Worm (Caenorhabditis elegans) whole organism, early embryonic: Measurements from ENCODE around the gene ham-1.
"Not testable (repeated sequence)": the region's sequence is repeated elsewhere in the genome, so short reads cannot be mapped to it uniquely, and the experiment has no call there.

Experiments used
- B0310.2 ChIP-seq: sonication (generic microtip); optimal IDR thresholded peaks from 2 replicates; lab custom pipeline; 2016; ENCODE audit warnings: mild to moderate bottlenecking, missing genetic modification characterization, missing compliant biosample characterization
- F13C5.2 ChIP-seq: sonication (generic microtip); optimal IDR thresholded peaks from 2 replicates; lab custom pipeline; 2017; ENCODE audit warnings: mild to moderate bottlenecking, missing genetic modification characterization, inconsistent platforms, missing compliant biosample characterization
- aly-1 ChIP-seq: sonication (generic microtip); optimal IDR thresholded peaks from 2 replicates; lab custom pipeline; 2016; ENCODE audit warnings: missing genetic modification characterization, missing compliant biosample characterization
- ama-1 ChIP-seq: fragments of 150-350 bp; optimal IDR thresholded peaks from 2 replicates; lab custom pipeline; 2014
- ceh-13 ChIP-seq: fragments of 200-800 bp; sonication (Bioruptor generic); optimal IDR thresholded peaks from 2 replicates; lab custom pipeline; 2018; ENCODE audit warnings: mild to moderate bottlenecking, missing genetic modification characterization, missing compliant biosample characterization
- ceh-36 ChIP-seq: sonication (generic microtip); optimal IDR thresholded peaks from 2 replicates; lab custom pipeline; 2016; ENCODE audit warnings: missing genetic modification characterization, inconsistent platforms, missing compliant biosample characterization
- ets-7 ChIP-seq: sonication (generic microtip); optimal IDR thresholded peaks from 2 replicates; lab custom pipeline; 2016; ENCODE audit warnings: missing genotype, missing genetic modification characterization, missing compliant biosample characterization
- flt-1 ChIP-seq: fragments of 200-800 bp; sonication (Bioruptor generic); IDR thresholded peaks from 2 replicates; pipeline ENCODE4 v1.3.6; 2022; ENCODE audit warnings: missing genetic modification characterization, missing compliant biosample characterization
- hmbx-1 ChIP-seq: sonication (generic microtip); optimal IDR thresholded peaks from 2 replicates; lab custom pipeline; 2016; ENCODE audit warnings: mild to moderate bottlenecking, missing genetic modification characterization, missing compliant biosample characterization
- hmg-4 ChIP-seq: fragments of 200-800 bp; sonication (Bioruptor generic); optimal IDR thresholded peaks from 2 replicates; lab custom pipeline; 2018; ENCODE audit warnings: mild to moderate bottlenecking, missing genetic modification characterization, missing compliant biosample characterization
- hnd-1 ChIP-seq: sonication (generic microtip); optimal IDR thresholded peaks from 2 replicates; lab custom pipeline; 2016; ENCODE audit warnings: missing genetic modification characterization, missing compliant biosample characterization
- pes-1 ChIP-seq: fragments of 200-800 bp; sonication (Bioruptor generic); IDR thresholded peaks from 2 replicates; pipeline ENCODE4 v1.3.6; 2022; ENCODE audit warnings: missing genetic modification reagents, missing genetic modification characterization, missing compliant biosample characterization
- scrt-1 ChIP-seq: fragments of 200-800 bp; sonication (Bioruptor generic); IDR thresholded peaks from 2 replicates; pipeline ENCODE4 v1.3.6; 2022; ENCODE audit warnings: missing genetic modification characterization, missing compliant biosample characterization
- sea-1 ChIP-seq: fragments of 200-800 bp; sonication (Bioruptor generic); conservative IDR thresholded peaks from 2 replicates; pipeline ENCODE4 v1.3.6; 2022; ENCODE audit warnings: missing genetic modification characterization, missing compliant biosample characterization
- tbx-11 ChIP-seq: fragments of 200-800 bp; sonication (Bioruptor generic); IDR thresholded peaks from 2 replicates; pipeline ENCODE4 v1.3.6; 2022; ENCODE audit warnings: missing genetic modification characterization, missing compliant biosample characterization
- tbx-37 ChIP-seq: fragments of 200-800 bp; sonication (Bioruptor generic); conservative IDR thresholded peaks from 2 replicates; pipeline ENCODE4 v1.3.6; 2022; ENCODE audit warnings: missing genetic modification reagents, missing genetic modification characterization, missing compliant biosample characterization
- tra-4 ChIP-seq: sonication (generic microtip); optimal IDR thresholded peaks from 2 replicates; lab custom pipeline; 2017; ENCODE audit warnings: missing genetic modification characterization, missing compliant biosample characterization

The ham-1 gene

DNA sequence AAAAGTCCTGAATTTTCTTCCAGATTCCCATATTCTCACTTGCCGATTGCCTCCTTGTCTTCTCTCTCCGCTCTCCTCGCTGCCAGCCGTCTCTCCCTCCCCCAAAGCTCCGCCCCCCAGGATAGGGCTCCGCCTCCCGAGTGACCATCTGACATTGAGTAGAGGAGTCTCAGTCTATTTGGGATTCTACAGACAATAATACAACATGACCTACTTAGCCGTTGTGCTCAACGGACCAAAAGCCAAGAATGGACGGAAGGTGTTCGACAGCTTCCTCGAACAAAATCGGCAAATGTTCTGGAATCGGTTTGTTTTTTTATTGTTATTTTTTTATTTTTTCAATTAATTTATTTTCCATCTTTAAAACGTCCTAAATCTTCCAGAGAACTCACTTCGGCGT, at the start of gene ham-1:
Gene ham-1 (plus strand): TSS at position 173 of the 400 bp plus-strand sequence.
- TF ChIP-seq hmg-4, result no peak
- no peak for TF ChIP-seq ceh-36 (tag; lab: Kevin White, UChicago)
- TF ChIP-seq B0310.2 (tag; lab: Kevin White, UChicago), result no peak
- TF ChIP-seq tbx-37 (GFP tag; lab: Robert Waterston, UW), result no peak
- no peak for TF ChIP-seq sea-1
- no peak for TF ChIP-seq flt-1 (GFP tag; lab: Robert Waterston, UW)
- TF ChIP-seq ceh-13, result no peak

DNA sequence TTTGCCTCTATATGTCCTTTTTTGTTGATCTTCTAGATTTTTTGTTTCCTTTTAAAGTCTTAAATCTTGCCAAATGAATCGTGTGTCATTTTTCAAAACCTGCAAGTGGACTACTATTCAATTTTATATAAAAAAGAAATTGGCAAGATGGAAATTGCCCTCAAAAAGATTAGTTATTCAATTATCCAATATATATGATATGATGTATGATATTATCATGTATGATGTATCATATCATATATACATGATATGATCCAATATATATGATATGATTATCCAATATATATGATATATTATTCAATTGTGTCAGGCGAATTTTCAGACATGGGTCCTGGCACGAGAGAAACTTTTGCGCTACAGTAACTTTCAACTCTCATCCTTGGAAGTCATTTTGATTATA, 46.8 kb upstream of the ham-1 start, which contains the start of gene sru-20:
Gene sru-20 (plus strand): TSS at position 301 of the 400 bp plus-strand sequence.
- TF ChIP-seq tra-4, result no peak
- TF ChIP-seq B0310.2 (tag; lab: Kevin White, UChicago), result no peak
- no peak for TF ChIP-seq F13C5.2 (tag; lab: Kevin White, UChicago)
- TF ChIP-seq hmg-4, result no peak
- TF ChIP-seq ceh-36 (tag; lab: Kevin White, UChicago), result no peak
- no peak for TF ChIP-seq hmbx-1 (tag; lab: Kevin White, UChicago)
- TF ChIP-seq scrt-1 (GFP tag; lab: Robert Waterston, UW), result no peak

DNA sequence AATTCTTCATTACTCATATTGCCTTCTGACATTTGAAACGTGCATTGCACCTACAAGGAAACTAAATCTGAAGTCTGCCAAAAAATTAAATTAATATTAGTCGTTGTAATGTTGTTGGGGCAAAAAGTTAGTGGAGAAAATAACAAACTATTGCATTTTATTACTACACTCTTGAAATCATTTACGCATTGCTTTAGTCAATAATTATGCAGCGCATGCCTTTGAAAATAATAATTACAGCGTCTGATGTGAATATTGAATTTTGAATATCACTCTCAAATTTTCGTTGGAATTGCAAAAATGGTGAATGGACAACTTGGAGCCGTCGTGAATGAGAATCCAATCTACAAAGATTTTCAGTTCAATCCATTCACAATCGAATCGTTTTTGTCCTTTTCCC, 43.7 kb upstream of the ham-1 start, which contains the start of gene sru-19:
Gene sru-19 (plus strand): TSS at position 301 of the 400 bp plus-strand sequence.
- TF ChIP-seq sea-1, result no peak

DNA sequence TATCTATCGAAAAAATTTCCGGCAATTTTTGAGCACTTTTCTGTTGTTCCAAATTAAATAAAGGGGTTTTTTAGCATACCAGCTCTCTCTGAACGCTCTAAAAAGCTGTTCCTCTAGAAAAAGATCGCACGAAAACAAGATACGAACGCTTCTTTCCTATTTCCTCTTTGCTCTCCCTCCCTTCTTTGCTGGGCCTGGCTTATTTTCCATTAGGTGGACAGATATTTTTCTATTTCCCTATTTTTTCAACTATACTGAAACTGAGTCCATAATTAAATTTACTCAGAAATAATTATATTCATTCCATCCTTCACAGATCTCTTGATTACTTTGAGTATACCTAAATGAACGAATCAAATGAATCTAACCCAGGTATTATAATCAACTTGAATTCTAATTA, 40.0 kb upstream of the ham-1 start, which contains the start of gene sru-18:
Gene sru-18 (plus strand): TSS at position 301 of the 400 bp plus-strand sequence.
- TF ChIP-seq F13C5.2 (tag; lab: Kevin White, UChicago) (no peak), tbx-11 (no peak), ceh-36 (tag; lab: Kevin White, UChicago) (no peak), tra-4 (no peak), B0310.2 (tag; lab: Kevin White, UChicago) (no peak)

DNA sequence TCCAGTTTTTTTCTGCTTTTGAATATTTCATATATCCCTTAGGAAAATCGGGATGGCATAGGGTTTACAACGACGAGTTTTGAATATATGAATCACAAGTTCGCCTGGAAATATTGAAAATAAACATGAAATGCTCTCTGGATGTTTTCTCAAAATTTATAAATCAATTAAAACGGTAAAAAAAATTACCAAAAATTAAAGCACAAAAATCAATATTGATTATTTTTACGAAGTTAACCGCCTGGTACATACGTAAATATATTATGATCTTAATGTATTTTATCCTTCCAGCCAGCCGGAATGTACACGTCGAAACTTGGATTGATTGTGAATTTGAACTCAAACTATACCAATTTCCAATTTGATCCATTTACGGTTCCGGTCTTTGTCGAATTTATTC, 36.6 kb upstream of the ham-1 start, which contains the start of gene sru-17:
Gene sru-17 (plus strand): TSS at position 301 of the 400 bp plus-strand sequence.
- not testable (repeated sequence) for TF ChIP-seq ceh-13; B0310.2 (tag; lab: Kevin White, UChicago); flt-1 (GFP tag; lab: Robert Waterston, UW)

DNA sequence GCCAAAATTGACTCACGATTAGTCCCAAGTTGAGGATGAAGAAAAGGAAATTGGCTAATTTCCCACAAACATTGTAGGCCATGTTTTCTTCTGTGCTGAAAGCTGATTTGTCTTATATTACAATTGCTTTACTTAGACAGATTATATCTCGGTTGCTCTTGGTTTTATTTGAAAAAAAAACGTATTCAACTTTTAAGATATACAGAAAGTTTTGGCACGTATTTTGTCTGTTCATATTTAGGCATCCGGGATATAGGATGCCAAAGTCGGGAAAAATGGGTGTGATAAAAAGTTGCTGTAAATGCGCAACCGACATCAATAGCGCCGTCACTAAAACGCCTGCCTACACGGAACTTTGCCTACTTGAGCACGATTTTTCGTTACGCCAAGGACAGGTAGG, 21.8 kb upstream of the ham-1 start, which contains the start of gene tsp-4:
Gene tsp-4 (minus strand): TSS at position 101 of the 400 bp plus-strand sequence.
- TF ChIP-seq hmg-4 (no peak), scrt-1 (GFP tag; lab: Robert Waterston, UW) (no peak), pes-1 (GFP tag; lab: Robert Waterston, UW) (no peak), B0310.2 (tag; lab: Kevin White, UChicago) (no peak), sea-1 (no peak), tbx-11 (no peak), flt-1 (GFP tag; lab: Robert Waterston, UW) (no peak), tra-4 (no peak), tbx-37 (GFP tag; lab: Robert Waterston, UW) (no peak), ets-7 (tag; lab: Kevin White, UChicago) (no peak), hmbx-1 (tag; lab: Kevin White, UChicago) (no peak), ceh-36 (tag; lab: Kevin White, UChicago) (no peak)

DNA sequence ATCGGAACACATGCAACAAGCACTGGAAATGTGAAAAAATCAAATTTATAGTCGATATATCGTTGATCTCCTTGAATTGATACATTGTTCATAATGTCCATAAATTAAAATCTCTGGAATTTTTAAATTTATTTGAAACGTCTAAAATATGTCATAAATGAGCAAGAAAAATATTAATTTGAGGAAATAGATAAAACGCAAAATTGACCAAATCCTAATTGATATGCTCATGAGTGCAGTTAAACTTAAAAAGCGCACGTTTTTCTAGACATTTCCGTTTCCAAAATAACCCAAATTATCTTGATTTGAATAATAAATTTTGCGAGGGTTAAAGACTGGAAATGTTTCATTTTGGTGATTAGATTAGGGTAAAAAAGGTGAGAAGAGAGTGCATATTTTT, 19.5 kb upstream of the ham-1 start, which contains the start of gene sru-13:
Gene sru-13 (minus strand): TSS at position 101 of the 400 bp plus-strand sequence.
- TF ChIP-seq tra-4 (no peak), sea-1 (no peak), ets-7 (tag; lab: Kevin White, UChicago) (no peak), scrt-1 (GFP tag; lab: Robert Waterston, UW) (no peak)

DNA sequence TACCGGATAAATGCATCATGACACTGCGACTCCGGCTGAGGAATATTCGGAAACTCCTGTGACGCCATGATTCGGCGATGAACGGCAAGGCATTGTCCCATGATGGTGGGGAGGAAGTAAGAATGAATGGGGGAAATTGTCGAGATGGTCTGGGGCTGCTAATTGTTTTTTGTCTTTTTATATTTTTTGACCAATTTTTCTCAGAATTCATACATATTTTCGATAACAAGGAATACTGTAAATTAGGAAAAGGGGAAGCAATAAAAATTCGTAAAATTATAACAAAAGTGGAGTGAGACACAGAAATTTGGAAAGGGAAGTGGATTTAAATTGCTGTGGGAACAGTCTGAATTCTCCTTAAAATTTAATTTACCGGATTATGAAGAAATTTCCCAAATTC, 16.6 kb upstream of the ham-1 start, which contains the start of gene eak-4:
Gene eak-4 (minus strand): TSS at position 101 of the 400 bp plus-strand sequence.
- TF ChIP-seq flt-1 (GFP tag; lab: Robert Waterston, UW) (no peak), tbx-11 (no peak), hmg-4 (no peak), ets-7 (tag; lab: Kevin White, UChicago) (no peak), ceh-13 (no peak), B0310.2 (tag; lab: Kevin White, UChicago) (no peak), hmbx-1 (tag; lab: Kevin White, UChicago) (no peak), hnd-1 (tag; lab: Kevin White, UChicago) (no peak), ceh-36 (tag; lab: Kevin White, UChicago) (no peak), tra-4 (no peak), ama-1 (lab: Kevin White, UChicago) (no peak), tbx-37 (GFP tag; lab: Robert Waterston, UW) (no peak)

DNA sequence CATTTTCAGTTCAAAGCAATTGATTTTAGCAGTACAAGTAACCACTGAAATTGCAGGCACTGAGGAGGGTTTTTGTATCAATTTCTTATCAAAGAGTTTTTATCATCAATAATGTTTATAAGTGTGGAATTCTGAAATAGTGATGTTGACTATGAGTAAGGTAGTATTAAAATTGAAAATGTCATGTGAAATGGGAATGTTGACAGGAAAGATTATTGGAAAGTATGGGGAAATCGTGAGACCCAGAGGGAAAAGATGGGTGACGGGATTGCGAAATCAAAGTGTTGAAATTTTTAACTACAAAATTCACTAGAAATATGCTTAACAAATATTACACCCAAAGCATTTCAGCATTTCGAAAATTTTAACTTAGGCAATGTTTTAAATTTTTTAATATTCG, 14.8 kb upstream of the ham-1 start, which contains the start of gene F53B2.8:
Gene F53B2.8 (minus strand): TSS at position 180 of the 400 bp plus-strand sequence.
- no peak for TF ChIP-seq ceh-36 (tag; lab: Kevin White, UChicago)
- no peak for TF ChIP-seq sea-1
- no peak for TF ChIP-seq flt-1 (GFP tag; lab: Robert Waterston, UW)
- no peak for TF ChIP-seq tbx-11
- no peak for TF ChIP-seq tra-4
- TF ChIP-seq hnd-1 (tag; lab: Kevin White, UChicago), result no peak
- no peak for TF ChIP-seq tbx-37 (GFP tag; lab: Robert Waterston, UW)
- no peak for TF ChIP-seq ama-1 (lab: Kevin White, UChicago)
- TF ChIP-seq F13C5.2 (tag; lab: Kevin White, UChicago), result no peak
- TF ChIP-seq ets-7 (tag; lab: Kevin White, UChicago), result no peak
- TF ChIP-seq scrt-1 (GFP tag; lab: Robert Waterston, UW), result no peak
- TF ChIP-seq hmbx-1 (tag; lab: Kevin White, UChicago), result no peak
- TF ChIP-seq hmg-4, result no peak
- no peak for TF ChIP-seq B0310.2 (tag; lab: Kevin White, UChicago)
- TF ChIP-seq ceh-13, result no peak
- TF ChIP-seq pes-1 (GFP tag; lab: Robert Waterston, UW), result no peak
- no peak for TF ChIP-seq aly-1 (tag; lab: Kevin White, UChicago)
